Fruit fly (Drosophila melanogaster): Measurements from ENCODE around the gene CG15465.
A peak's percentile ranks its signal among the peaks of the same experiment; 100 is the strongest.

The CG15465 gene

DNA sequence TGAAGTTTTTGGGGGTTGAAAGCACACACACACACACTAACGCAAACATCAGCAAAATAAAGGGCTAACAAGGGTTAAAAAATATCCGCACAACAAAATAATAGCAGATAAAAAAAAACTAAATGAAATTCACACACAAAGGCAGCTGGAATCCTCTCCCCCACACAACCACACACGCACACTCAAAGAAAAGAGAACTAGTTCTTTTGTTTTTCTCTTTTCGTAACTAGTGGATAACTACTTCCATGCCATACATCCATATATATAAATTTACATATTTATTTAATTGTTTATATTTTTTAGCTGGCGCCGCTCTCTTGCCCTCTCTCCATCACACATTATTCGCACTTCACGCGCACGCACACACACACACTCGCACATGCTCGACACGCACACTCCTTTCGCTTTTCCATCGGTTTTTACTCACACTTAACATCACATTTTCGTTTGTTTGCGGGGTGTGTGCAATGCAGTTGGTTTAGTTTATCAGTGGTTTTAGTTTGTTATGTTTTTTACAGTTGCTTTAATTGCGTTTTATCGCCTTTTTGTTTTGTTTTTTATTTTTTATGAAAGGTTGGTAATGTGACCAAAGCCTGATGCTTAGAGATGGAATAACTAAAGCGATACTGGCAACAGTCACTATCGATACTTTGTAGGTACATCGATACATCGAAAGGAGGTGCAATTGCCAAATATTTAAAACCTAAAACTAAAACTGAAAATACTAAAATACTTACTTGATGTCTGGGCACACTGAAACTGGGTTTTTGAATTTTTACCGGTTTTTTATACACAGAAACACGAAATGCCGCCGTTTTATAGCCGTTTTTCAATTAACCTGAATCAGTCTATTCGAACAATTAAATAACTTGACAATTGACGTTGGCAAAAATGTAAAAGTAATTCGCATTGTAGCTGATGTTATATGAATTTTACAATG lies 1.1 kb upstream of the CG15465 start, which contains the start of gene CG32767 (continued):
- TF ChIP-seq Stat92E (GFP tag; optimal IDR thresholded peaks at IDR 0.05) = peak in 1 of 3 experiments; percentile 14
- TF ChIP-seq zf30C (GFP tag; optimal IDR thresholded peaks at IDR 0.05) = peak; percentile 63
- peak; percentile 40 for TF ChIP-seq CG14710 (tag; optimal IDR thresholded peaks at IDR 0.05)
- peak; percentile 58 for TF ChIP-seq gem (tag; optimal IDR thresholded peaks at IDR 0.05)
- no peak for TF ChIP-seq CG34376 (GFP tag; optimal IDR thresholded peaks at IDR 0.05)
- no peak for TF ChIP-seq wdn (GFP tag; IDR thresholded peaks at IDR 0.05)
- no peak for TF ChIP-seq sim (GFP tag; IDR thresholded peaks at IDR 0.05)
- TF ChIP-seq CG11696 (GFP tag; IDR thresholded peaks at IDR 0.05) = no peak
- no peak for TF ChIP-seq CG4360 (GFP tag; IDR thresholded peaks at IDR 0.05)
- no peak for TF ChIP-seq cato (GFP tag; optimal IDR thresholded peaks at IDR 0.05; ENCODE audit: borderline replicate concordance)
- no peak for TF ChIP-seq CG31388 (GFP tag; optimal IDR thresholded peaks at IDR 0.05)
- TF ChIP-seq HLH3B (GFP tag; IDR thresholded peaks at IDR 0.05) = no peak
- TF ChIP-seq tgo (GFP tag; IDR thresholded peaks at IDR 0.05) = no peak
- peak; percentile 21 for TF ChIP-seq Dad (GFP tag; optimal IDR thresholded peaks at IDR 0.05)
- TF ChIP-seq lov (optimal IDR thresholded peaks at IDR 0.05) = no peak
- no peak for TF ChIP-seq lov (GFP tag; IDR thresholded peaks at IDR 0.05)
- TF ChIP-seq chif (GFP tag; optimal IDR thresholded peaks at IDR 0.05) = no peak
- no peak for TF ChIP-seq pfk (GFP tag; optimal IDR thresholded peaks at IDR 0.05)
- no peak for TF ChIP-seq CG12155 (GFP tag; optimal IDR thresholded peaks at IDR 0.05)
- TF ChIP-seq CG16813 (GFP tag; IDR thresholded peaks at IDR 0.05; ENCODE audit: partially characterized antibody) = peak; percentile 93
- no peak for TF ChIP-seq danr (GFP tag; IDR thresholded peaks at IDR 0.05)
- TF ChIP-seq Ssrp (tag; optimal IDR thresholded peaks at IDR 0.05) = no peak
- TF ChIP-seq CG8388 (GFP tag; optimal IDR thresholded peaks at IDR 0.05) = peak; percentile 7
- TF ChIP-seq Mad (GFP tag; optimal IDR thresholded peaks at IDR 0.05) = no peak
- peak; percentile 69 for TF ChIP-seq Ets97D (GFP tag; optimal IDR thresholded peaks at IDR 0.05)
- no peak for TF ChIP-seq B-H2 (GFP tag; optimal IDR thresholded peaks at IDR 0.05)
- TF ChIP-seq fu2 (GFP tag; optimal IDR thresholded peaks at IDR 0.05) = peak; percentile 16
- no peak for TF ChIP-seq tup (GFP tag; optimal IDR thresholded peaks at IDR 0.05)
- peak; percentile 97 for TF ChIP-seq Opbp (GFP tag; IDR thresholded peaks at IDR 0.05; ENCODE audit: partially characterized antibody)
- no peak for TF ChIP-seq CG14441 (GFP tag; IDR thresholded peaks at IDR 0.05)
- TF ChIP-seq nmo (GFP tag; optimal IDR thresholded peaks at IDR 0.05) = peak; percentile 32
- peak; percentile 17; the same call in 1 of the 2 replicates for TF ChIP-seq Taf1 (GFP tag; IDR thresholded peaks at IDR 0.05)
- peak; percentile 39 for TF ChIP-seq CG10267 (tag; optimal IDR thresholded peaks at IDR 0.05)
- TF ChIP-seq fru (optimal IDR thresholded peaks at IDR 0.05) = no peak
- no peak for TF ChIP-seq Lpt (GFP tag; optimal IDR thresholded peaks at IDR 0.05)
- peak; percentile 35 for TF ChIP-seq CG11504 (tag; optimal IDR thresholded peaks at IDR 0.05)
- TF ChIP-seq esg (GFP tag; conservative IDR thresholded peaks at IDR 0.05) = no peak
- peak; percentile 19 for TF ChIP-seq CG12769 (tag; optimal IDR thresholded peaks at IDR 0.05)
- no peak for TF ChIP-seq Dip3 (GFP tag; optimal IDR thresholded peaks at IDR 0.05)
- TF ChIP-seq run (tag; optimal IDR thresholded peaks at IDR 0.05) = no peak
- TF ChIP-seq tx (GFP tag; optimal IDR thresholded peaks at IDR 0.05) = peak; percentile 2
- no peak for TF ChIP-seq dan (GFP tag; IDR thresholded peaks at IDR 0.05)
- no peak for TF ChIP-seq CG11456 (GFP tag; IDR thresholded peaks at IDR 0.05)
- TF ChIP-seq unc-4 (GFP tag; IDR thresholded peaks at IDR 0.05; ENCODE audit: partially characterized antibody) = peak; percentile 88
- TF ChIP-seq Mes4 (GFP tag; optimal IDR thresholded peaks at IDR 0.05) = peak; percentile 31
- TF ChIP-seq CG13894 (tag; optimal IDR thresholded peaks at IDR 0.05) = no peak
- no peak for TF ChIP-seq CG8478 (optimal IDR thresholded peaks at IDR 0.05)
- no peak for TF ChIP-seq gcm2 (GFP tag; optimal IDR thresholded peaks at IDR 0.05)
- TF ChIP-seq Lim3 (GFP tag; IDR thresholded peaks at IDR 0.05) = no peak
- TF ChIP-seq BEAF-32 (GFP tag; optimal IDR thresholded peaks at IDR 0.05) = peak; percentile 94
